Worm (Caenorhabditis elegans) whole organism, L3 larva: ENCODE measurements around the gene C49F8.1.
A peak's percentile ranks its signal among the peaks of the same experiment; 100 is the strongest.

Source experiments
- R02D3.7 ChIP-seq: fragments of 150-350 bp; optimal IDR thresholded peaks from 2 replicates; lab custom pipeline; 2014; ENCODE audit warnings: missing biosample characterization, missing genetic modification characterization
- aly-2 ChIP-seq: fragments of 150-350 bp; optimal IDR thresholded peaks from 2 replicates; lab custom pipeline; 2014; ENCODE audit warnings: missing biosample characterization, missing genetic modification characterization
- ama-1 ChIP-seq: fragments of 150-350 bp; optimal IDR thresholded peaks from 2 replicates; lab custom pipeline; 2018
- ceh-16 ChIP-seq: sonication (generic microtip); optimal IDR thresholded peaks from 2 replicates; lab custom pipeline; 2017; ENCODE audit warnings: missing biosample characterization, missing genetic modification characterization
- ceh-28 ChIP-seq: fragments of 150-350 bp; optimal IDR thresholded peaks from 2 replicates; lab custom pipeline; 2014; ENCODE audit warnings: missing biosample characterization, missing genetic modification reagents, missing genetic modification characterization
- ceh-82 ChIP-seq: fragments of 150-350 bp; optimal IDR thresholded peaks from 2 replicates; lab custom pipeline; 2014; ENCODE audit warnings: missing biosample characterization, missing genetic modification characterization
- ceh-9 ChIP-seq: sonication (generic microtip); optimal IDR thresholded peaks from 2 replicates; lab custom pipeline; 2018; ENCODE audit warnings: missing biosample characterization, missing genetic modification characterization
- daf-12 ChIP-seq: fragments of 150-350 bp; optimal IDR thresholded peaks from 2 replicates; lab custom pipeline; 2014; ENCODE audit warnings: missing biosample characterization, missing genetic modification reagents, missing genetic modification characterization
- egl-27 ChIP-seq: sonication (generic microtip); optimal IDR thresholded peaks from 4 replicates; lab custom pipeline; 2017; ENCODE audit warnings: missing biosample characterization, missing genetic modification reagents, missing genetic modification characterization
- egl-5 ChIP-seq: fragments of 150-350 bp; optimal IDR thresholded peaks from 2 replicates; lab custom pipeline; 2017; ENCODE audit warnings: missing biosample characterization, missing genetic modification reagents, missing genetic modification characterization, inconsistent platforms
- elt-1 ChIP-seq: fragments of 150-350 bp; optimal IDR thresholded peaks from 2 replicates; lab custom pipeline; 2014; ENCODE audit warnings: missing biosample characterization, missing genetic modification characterization
- elt-2 ChIP-seq: sonication (generic microtip); optimal IDR thresholded peaks from 2 replicates; lab custom pipeline; 2016; ENCODE audit warnings: missing genetic modification reagents, mild to moderate bottlenecking, missing genetic modification characterization, missing compliant biosample characterization
- elt-3 ChIP-seq, 3 experiments: fragments of 150-350 bp in 1 of 3; sonication (generic microtip) in 2 of 3; optimal IDR thresholded peaks; 2 replicates in 2 of 3; 4 replicates in 1 of 3; lab custom pipeline; 2014 to 2017; ENCODE audit warnings: missing biosample characterization in 3 of 3, missing genetic modification characterization in 3 of 3
- fkh-10 ChIP-seq: sonication (generic microtip); optimal IDR thresholded peaks from 2 replicates; lab custom pipeline; 2017; ENCODE audit warnings: missing biosample characterization, missing genetic modification reagents, missing genetic modification characterization
- fkh-2 ChIP-seq: fragments of 150-350 bp; optimal IDR thresholded peaks from 2 replicates; lab custom pipeline; 2014; ENCODE audit warnings: missing biosample characterization, missing genetic modification reagents, missing genetic modification characterization
- fos-1 ChIP-seq: fragments of 150-350 bp; optimal IDR thresholded peaks from 2 replicates; lab custom pipeline; 2014; ENCODE audit warnings: missing biosample characterization, missing genetic modification characterization
- hmg-11 ChIP-seq: sonication (generic microtip); optimal IDR thresholded peaks from 2 replicates; lab custom pipeline; 2016; ENCODE audit warnings: missing genetic modification characterization, missing compliant biosample characterization
- jun-1 ChIP-seq: fragments of 150-350 bp; optimal IDR thresholded peaks from 2 replicates; lab custom pipeline; 2014; ENCODE audit warnings: missing biosample characterization, missing genetic modification reagents, missing genetic modification characterization
- lin-39 ChIP-seq: fragments of 150-350 bp; optimal IDR thresholded peaks from 2 replicates; lab custom pipeline; 2018; ENCODE audit warnings: missing biosample characterization, missing genetic modification reagents, missing genetic modification characterization
- lsy-12 ChIP-seq: sonication (generic microtip); optimal IDR thresholded peaks from 2 replicates; lab custom pipeline; 2016; ENCODE audit warnings: mild to moderate bottlenecking, missing genetic modification characterization, missing compliant biosample characterization
- mml-1 ChIP-seq: fragments of 150-350 bp; sonication (generic microtip); optimal IDR thresholded peaks from 3 replicates; lab custom pipeline; 2014; ENCODE audit warnings: missing biosample characterization, missing genetic modification characterization
- nfya-1 ChIP-seq: sonication (generic microtip); optimal IDR thresholded peaks from 2 replicates; lab custom pipeline; 2017; ENCODE audit warnings: missing genetic modification characterization, mild to moderate bottlenecking, missing compliant biosample characterization, antibody characterized with exemption, moderate library complexity; ENCODE audit not compliant: insufficient read depth
- nhr-11 ChIP-seq: fragments of 150-350 bp; optimal IDR thresholded peaks from 2 replicates; lab custom pipeline; 2014; ENCODE audit warnings: missing biosample characterization, missing genetic modification characterization
- nhr-12 ChIP-seq: fragments of 150-350 bp; optimal IDR thresholded peaks from 2 replicates; lab custom pipeline; 2014; ENCODE audit warnings: missing biosample characterization, missing genetic modification characterization
- nhr-23 ChIP-seq: fragments of 150-350 bp; optimal IDR thresholded peaks from 2 replicates; lab custom pipeline; 2014; ENCODE audit warnings: missing biosample characterization, missing genetic modification reagents, missing genetic modification characterization
- nhr-237 ChIP-seq: fragments of 150-350 bp; optimal IDR thresholded peaks from 2 replicates; lab custom pipeline; 2014; ENCODE audit warnings: missing biosample characterization, missing genetic modification characterization
- nhr-25 ChIP-seq: sonication (generic microtip); optimal IDR thresholded peaks from 2 replicates; lab custom pipeline; 2017; ENCODE audit warnings: missing biosample characterization, missing genetic modification characterization
- nhr-28 ChIP-seq: fragments of 150-350 bp; optimal IDR thresholded peaks from 2 replicates; lab custom pipeline; 2014; ENCODE audit warnings: missing biosample characterization, missing genetic modification characterization
- nhr-43 ChIP-seq: sonication (generic microtip); optimal IDR thresholded peaks from 2 replicates; lab custom pipeline; 2016; ENCODE audit warnings: mild to moderate bottlenecking, missing genetic modification characterization, missing compliant biosample characterization; ENCODE audit not compliant: poor library complexity, severe bottlenecking
- nhr-67 ChIP-seq: fragments of 150-350 bp; optimal IDR thresholded peaks from 2 replicates; lab custom pipeline; 2014; ENCODE audit warnings: missing biosample characterization, missing genetic modification characterization
- nhr-76 ChIP-seq: fragments of 150-350 bp; sonication (generic microtip); optimal IDR thresholded peaks from 5 replicates; lab custom pipeline; 2014; ENCODE audit warnings: missing biosample characterization, missing genetic modification characterization
- nhr-77 ChIP-seq: fragments of 150-350 bp; optimal IDR thresholded peaks from 2 replicates; lab custom pipeline; 2014; ENCODE audit warnings: missing biosample characterization, missing genetic modification characterization
- pha-4 ChIP-seq: fragments of 150-350 bp; optimal IDR thresholded peaks from 2 replicates; lab custom pipeline; 2014; ENCODE audit warnings: missing biosample characterization, missing genetic modification reagents, missing genetic modification characterization
- pqm-1 ChIP-seq: fragments of 150-350 bp; optimal IDR thresholded peaks from 2 replicates; lab custom pipeline; 2017; ENCODE audit warnings: missing biosample characterization, missing genetic modification characterization, inconsistent platforms
- sea-2 ChIP-seq: fragments of 150-350 bp; sonication (generic microtip); optimal IDR thresholded peaks from 4 replicates; lab custom pipeline; 2014; ENCODE audit warnings: missing biosample characterization, missing genetic modification reagents, missing genetic modification characterization
- skn-1 ChIP-seq: fragments of 150-350 bp; optimal IDR thresholded peaks from 2 replicates; lab custom pipeline; 2014; ENCODE audit warnings: missing biosample characterization, missing genetic modification characterization
- snpc-4 ChIP-seq: fragments of 150-350 bp; optimal IDR thresholded peaks from 2 replicates; lab custom pipeline; 2014; ENCODE audit warnings: missing biosample characterization, missing genetic modification characterization
- tbx-2 ChIP-seq: sonication (generic microtip); optimal IDR thresholded peaks from 2 replicates; lab custom pipeline; 2016; ENCODE audit warnings: mild to moderate bottlenecking, missing genetic modification characterization, missing compliant biosample characterization
- unc-62 ChIP-seq: fragments of 150-350 bp; sonication (generic microtip); optimal IDR thresholded peaks from 4 replicates; lab custom pipeline; 2014; ENCODE audit warnings: missing biosample characterization, missing genetic modification reagents, missing genetic modification characterization
- zag-1 ChIP-seq: fragments of 150-350 bp; optimal IDR thresholded peaks from 2 replicates; lab custom pipeline; 2014; ENCODE audit warnings: missing biosample characterization, missing genetic modification characterization
- ztf-11 ChIP-seq: fragments of 150-350 bp; optimal IDR thresholded peaks from 2 replicates; lab custom pipeline; 2014; ENCODE audit warnings: missing biosample characterization, missing genetic modification characterization
- ztf-4 ChIP-seq: fragments of 150-350 bp; optimal IDR thresholded peaks from 2 replicates; lab custom pipeline; 2014; ENCODE audit warnings: missing biosample characterization, missing genetic modification characterization

Gene C49F8.1

ce11 chrX:13328868-13329267, 35.9 kb downstream of the C49F8.1 start (continued):
- TF ChIP-seq zag-1: no peak

ce11 chrX:13328034-13328433, 36.8 kb downstream of the C49F8.1 start, which contains the start of gene sir-2.2:
Gene sir-2.2 (plus strand): TSS chrX:13328067.
- TF ChIP-seq pqm-1 (tag; lab: Kevin White, UChicago) (peak; percentile 50), ceh-82 (tag; lab: Kevin White, UChicago) (no peak), daf-12 (tag; lab: Kevin White, UChicago) (no peak), nhr-12 (tag; lab: Kevin White, UChicago) (no peak), skn-1 (no peak), nhr-76 (tag; lab: Kevin White, UChicago) (no peak), hmg-11 (tag; lab: Kevin White, UChicago) (no peak), ztf-4 (tag; lab: Kevin White, UChicago) (no peak), nhr-11 (tag; lab: Kevin White, UChicago) (no peak), nhr-25 (tag; lab: Kevin White, UChicago) (no peak), nhr-23 (tag; lab: Kevin White, UChicago) (no peak), elt-1 (tag; lab: Kevin White, UChicago) (no peak), nhr-43 (peak; percentile 41), fkh-2 (tag; lab: Kevin White, UChicago) (no peak), ceh-28 (tag; lab: Kevin White, UChicago) (no peak), lin-39 (tag; lab: Kevin White, UChicago) (no peak), ceh-16 (tag; lab: Kevin White, UChicago) (no peak), elt-2 (tag; lab: Kevin White, UChicago) (peak; percentile 84), unc-62 (no peak), nhr-237 (tag; lab: Kevin White, UChicago) (no peak), pha-4 (tag; lab: Kevin White, UChicago) (peak; percentile 17), R02D3.7 (no peak), ceh-9 (tag; lab: Kevin White, UChicago) (no peak), aly-2 (tag; lab: Kevin White, UChicago) (no peak), sea-2 (GFP tag; lab: Kevin White, UChicago) (no peak), ztf-11 (tag; lab: Kevin White, UChicago) (no peak), nfya-1 (tag; lab: Kevin White, UChicago) (no peak), lsy-12 (tag; lab: Kevin White, UChicago) (no peak), zag-1 (no peak), mml-1 (tag; lab: Kevin White, UChicago) (no peak), tbx-2 (tag; lab: Kevin White, UChicago) (no peak), nhr-28 (tag; lab: Kevin White, UChicago) (no peak), nhr-77 (no peak), egl-5 (tag; lab: Kevin White, UChicago) (no peak), egl-27 (tag; lab: Kevin White, UChicago) (no peak)

ce11 chrX:13325039-13325438, 39.8 kb downstream of the C49F8.1 start:
- TF ChIP-seq unc-62 (peak; percentile 8), daf-12 (tag; lab: Kevin White, UChicago) (no peak), elt-2 (tag; lab: Kevin White, UChicago) (no peak), nhr-76 (tag; lab: Kevin White, UChicago) (no peak), jun-1 (tag; lab: Kevin White, UChicago) (peak; percentile 11), nhr-77 (no peak), fos-1 (tag; lab: Kevin White, UChicago) (peak; percentile 19), nhr-43 (peak; percentile 69), nfya-1 (tag; lab: Kevin White, UChicago) (peak; percentile 20), snpc-4 (tag; lab: Kevin White, UChicago) (no peak), elt-1 (tag; lab: Kevin White, UChicago) (no peak), nhr-67 (tag; lab: Kevin White, UChicago) (no peak), ztf-4 (tag; lab: Kevin White, UChicago) (no peak), elt-3 (tag; optimal IDR thresholded peaks at IDR 0.05; lab: Kevin White, UChicago) (peak in 1 of 3 experiments; percentile 63), fkh-10 (GFP tag; lab: Kevin White, UChicago) (no peak), ceh-28 (tag; lab: Kevin White, UChicago) (no peak), ceh-82 (tag; lab: Kevin White, UChicago) (no peak), ceh-16 (tag; lab: Kevin White, UChicago) (no peak), lsy-12 (tag; lab: Kevin White, UChicago) (peak; percentile 52), ama-1 (lab: Kevin White, UChicago) (peak; percentile 9), mml-1 (tag; lab: Kevin White, UChicago) (no peak), nhr-23 (tag; lab: Kevin White, UChicago) (peak; percentile 57), skn-1 (no peak), pha-4 (tag; lab: Kevin White, UChicago) (no peak), hmg-11 (tag; lab: Kevin White, UChicago) (no peak), nhr-237 (tag; lab: Kevin White, UChicago) (no peak), nhr-25 (tag; lab: Kevin White, UChicago) (peak; percentile 77), egl-27 (tag; lab: Kevin White, UChicago) (no peak)
